Fruit fly (Drosophila melanogaster): ENCODE results near the gene CG11619.

DNA sequence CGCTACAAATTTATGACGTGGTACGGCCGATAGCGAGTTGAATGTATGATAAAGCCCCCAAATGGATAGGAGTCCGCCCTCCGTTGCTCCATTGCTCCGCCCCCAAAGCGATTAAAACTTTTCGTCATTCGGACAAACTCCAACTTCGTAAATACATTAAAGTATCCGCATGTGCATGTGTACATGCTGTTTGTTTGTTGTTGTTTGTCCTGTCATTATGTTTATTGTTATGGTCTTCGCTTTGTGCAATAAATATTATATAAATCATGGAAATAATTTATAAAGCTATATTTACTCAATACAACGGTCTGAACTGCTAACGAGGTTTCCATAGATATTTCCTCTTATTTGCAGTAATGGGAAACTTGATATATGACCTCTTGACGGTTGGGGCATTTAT is 48.9 kb upstream of the CG11619 start:
- TF ChIP-seq CG12605 (GFP tag; IDR thresholded peaks at IDR 0.05) (no peak), CG15710 (tag; optimal IDR thresholded peaks at IDR 0.05) (no peak)

Measured in whole organism, pupa.